Worm (Caenorhabditis elegans) whole organism, late embryonic: ENCODE measurements around the gene nhr-27.

ENCODE experiments used
- C38D4.7 ChIP-seq: fragments of 200-800 bp; sonication (Bioruptor generic); optimal IDR thresholded peaks from 2 replicates; lab custom pipeline; 2018; ENCODE audit warnings: mild to moderate bottlenecking, missing genetic modification characterization, moderate library complexity, missing compliant biosample characterization
- K09A11.1 ChIP-seq: sonication (generic microtip); optimal IDR thresholded peaks from 2 replicates; lab custom pipeline; 2017; ENCODE audit warnings: antibody characterized with exemption, mild to moderate bottlenecking, missing genetic modification characterization, missing compliant biosample characterization; ENCODE audit not compliant: insufficient read depth
- T23F11.4 ChIP-seq: fragments of 200-800 bp; sonication (Bioruptor generic); optimal IDR thresholded peaks from 2 replicates; lab custom pipeline; 2018; ENCODE audit warnings: mild to moderate bottlenecking, missing genetic modification characterization, missing compliant biosample characterization
- ahr-1 ChIP-seq: sonication (generic microtip); optimal IDR thresholded peaks from 2 replicates; lab custom pipeline; 2016; ENCODE audit warnings: missing genetic modification characterization, missing compliant biosample characterization
- ama-1 ChIP-seq: fragments of 150-350 bp; optimal IDR thresholded peaks from 2 replicates; lab custom pipeline; 2014
- ceh-14 ChIP-seq: sonication (generic microtip); optimal IDR thresholded peaks from 2 replicates; lab custom pipeline; 2016; ENCODE audit warnings: missing genotype, missing genetic modification characterization, missing compliant biosample characterization
- ceh-18 ChIP-seq: sonication (generic microtip); optimal IDR thresholded peaks from 2 replicates; lab custom pipeline; 2016; ENCODE audit warnings: missing genetic modification characterization, missing compliant biosample characterization
- ceh-19 ChIP-seq: fragments of 200-800 bp; sonication (Bioruptor generic); optimal IDR thresholded peaks from 2 replicates; lab custom pipeline; 2018; ENCODE audit warnings: mild to moderate bottlenecking, missing genetic modification characterization, missing compliant biosample characterization
- ceh-2 ChIP-seq: sonication (generic microtip); optimal IDR thresholded peaks from 2 replicates; lab custom pipeline; 2016; ENCODE audit warnings: missing genotype, missing genetic modification characterization, missing compliant biosample characterization
- ceh-30 ChIP-seq: fragments of 150-350 bp; optimal IDR thresholded peaks from 2 replicates; lab custom pipeline; 2014; ENCODE audit warnings: missing biosample characterization, missing genetic modification characterization
- ceh-31 ChIP-seq: sonication (generic microtip); optimal IDR thresholded peaks from 2 replicates; lab custom pipeline; 2016; ENCODE audit warnings: missing genetic modification characterization, missing compliant biosample characterization
- ceh-34 ChIP-seq: sonication (generic microtip); optimal IDR thresholded peaks from 2 replicates; lab custom pipeline; 2016; ENCODE audit warnings: mild to moderate bottlenecking, missing genetic modification characterization, missing compliant biosample characterization
- ceh-48 ChIP-seq: sonication (generic microtip); optimal IDR thresholded peaks from 2 replicates; lab custom pipeline; 2016; ENCODE audit warnings: missing genetic modification characterization, inconsistent platforms, missing compliant biosample characterization
- ceh-6 ChIP-seq: fragments of 200-800 bp; sonication (Bioruptor generic); optimal IDR thresholded peaks from 2 replicates; lab custom pipeline; 2018; ENCODE audit warnings: mild to moderate bottlenecking, missing genetic modification characterization, missing compliant biosample characterization
- ceh-9 ChIP-seq: sonication (generic microtip); optimal IDR thresholded peaks from 2 replicates; lab custom pipeline; 2016; ENCODE audit warnings: mild to moderate bottlenecking, missing genetic modification characterization, inconsistent platforms, missing compliant biosample characterization
- che-1 ChIP-seq: sonication (generic microtip); optimal IDR thresholded peaks from 2 replicates; lab custom pipeline; 2016; ENCODE audit warnings: mild to moderate bottlenecking, missing genetic modification characterization, missing compliant biosample characterization
- dve-1 ChIP-seq: sonication (generic microtip); optimal IDR thresholded peaks from 2 replicates; lab custom pipeline; 2017; ENCODE audit warnings: antibody characterized with exemption, mild to moderate bottlenecking, missing genetic modification characterization, missing compliant biosample characterization
- elt-2 ChIP-seq: sonication (generic microtip); optimal IDR thresholded peaks from 2 replicates; lab custom pipeline; 2016; ENCODE audit warnings: missing genetic modification reagents, missing genetic modification characterization, missing compliant biosample characterization
- elt-4 ChIP-seq: sonication (generic microtip); optimal IDR thresholded peaks from 2 replicates; lab custom pipeline; 2016; ENCODE audit warnings: missing genetic modification characterization, missing compliant biosample characterization
- eyg-1 ChIP-seq: sonication (generic microtip); optimal IDR thresholded peaks from 2 replicates; lab custom pipeline; 2016; ENCODE audit warnings: missing genotype, missing genetic modification characterization, missing compliant biosample characterization
- fkh-10 ChIP-seq: fragments of 150-350 bp; optimal IDR thresholded peaks from 2 replicates; lab custom pipeline; 2014; ENCODE audit warnings: missing biosample characterization, missing genetic modification reagents, missing genetic modification characterization
- gmeb-2 ChIP-seq: sonication (generic microtip); optimal IDR thresholded peaks from 2 replicates; lab custom pipeline; 2016; ENCODE audit warnings: missing genetic modification characterization, inconsistent platforms, missing compliant biosample characterization
- hlh-13 ChIP-seq: fragments of 200-800 bp; sonication (Bioruptor generic); optimal IDR thresholded peaks from 2 replicates; lab custom pipeline; 2018; ENCODE audit warnings: mild to moderate bottlenecking, missing genetic modification characterization, missing compliant biosample characterization
- hlh-15 ChIP-seq: sonication (generic microtip); optimal IDR thresholded peaks from 2 replicates; lab custom pipeline; 2016; ENCODE audit warnings: missing genetic modification characterization, missing compliant biosample characterization
- hlh-30 ChIP-seq: sonication (generic microtip); optimal IDR thresholded peaks from 2 replicates; lab custom pipeline; 2017; ENCODE audit warnings: antibody characterized with exemption, missing genetic modification characterization, missing compliant biosample characterization; ENCODE audit not compliant: insufficient read depth
- madf-2 ChIP-seq: sonication (generic microtip); optimal IDR thresholded peaks from 2 replicates; lab custom pipeline; 2017; ENCODE audit warnings: missing genetic modification characterization, missing compliant biosample characterization
- mec-3 ChIP-seq: sonication (generic microtip); optimal IDR thresholded peaks from 2 replicates; lab custom pipeline; 2016; ENCODE audit warnings: borderline replicate concordance, missing genetic modification characterization, missing compliant biosample characterization
- nhr-232 ChIP-seq: sonication (generic microtip); optimal IDR thresholded peaks from 2 replicates; lab custom pipeline; 2016; ENCODE audit warnings: missing genetic modification characterization, missing compliant biosample characterization
- odd-2 ChIP-seq: sonication (generic microtip); optimal IDR thresholded peaks from 2 replicates; lab custom pipeline; 2017; ENCODE audit warnings: antibody characterized with exemption, mild to moderate bottlenecking, missing genetic modification characterization, missing compliant biosample characterization
- pha-2 ChIP-seq: sonication (generic microtip); optimal IDR thresholded peaks from 2 replicates; lab custom pipeline; 2017; ENCODE audit warnings: mild to moderate bottlenecking, missing genetic modification characterization, missing compliant biosample characterization
- pha-4 ChIP-seq: fragments of 150-350 bp; optimal IDR thresholded peaks from 2 replicates; lab custom pipeline; 2018; ENCODE audit warnings: missing biosample characterization, missing genetic modification reagents, missing genetic modification characterization
- pqm-1 ChIP-seq: sonication (generic microtip); optimal IDR thresholded peaks from 2 replicates; lab custom pipeline; 2016; ENCODE audit warnings: missing genetic modification characterization, missing compliant biosample characterization
- pros-1 ChIP-seq: fragments of 150-350 bp; optimal IDR thresholded peaks from 2 replicates; lab custom pipeline; 2014; ENCODE audit warnings: missing biosample characterization, missing genetic modification reagents, missing genetic modification characterization
- ref-2 ChIP-seq: sonication (generic microtip); optimal IDR thresholded peaks from 2 replicates; lab custom pipeline; 2016; ENCODE audit warnings: missing genetic modification characterization, missing compliant biosample characterization
- rnt-1 ChIP-seq: sonication (generic microtip); optimal IDR thresholded peaks from 2 replicates; lab custom pipeline; 2016; ENCODE audit warnings: missing genetic modification characterization, missing compliant biosample characterization
- sox-2 ChIP-seq: fragments of 200-800 bp; sonication (Bioruptor generic); IDR thresholded peaks from 2 replicates; pipeline ENCODE4 v1.3.6; 2022; ENCODE audit warnings: missing genetic modification reagents, missing genetic modification characterization, missing compliant biosample characterization
- sox-4 ChIP-seq: sonication (generic microtip); optimal IDR thresholded peaks from 2 replicates; lab custom pipeline; 2017; ENCODE audit warnings: mild to moderate bottlenecking, missing genetic modification characterization, inconsistent platforms, missing compliant biosample characterization
- syd-9 ChIP-seq: sonication (generic microtip); optimal IDR thresholded peaks from 2 replicates; lab custom pipeline; 2016; ENCODE audit warnings: mild to moderate bottlenecking, missing genetic modification characterization, moderate library complexity, missing compliant biosample characterization
- tbx-7 ChIP-seq: sonication (generic microtip); optimal IDR thresholded peaks from 2 replicates; lab custom pipeline; 2016; ENCODE audit warnings: missing genotype, missing genetic modification characterization, missing compliant biosample characterization
- unc-55 ChIP-seq: sonication (generic microtip); optimal IDR thresholded peaks from 2 replicates; lab custom pipeline; 2017; ENCODE audit warnings: missing biosample characterization, missing genetic modification reagents, missing genetic modification characterization
- zip-5 ChIP-seq: sonication (generic microtip); optimal IDR thresholded peaks from 2 replicates; lab custom pipeline; 2016; ENCODE audit warnings: missing genetic modification characterization, missing compliant biosample characterization
- ztf-16 ChIP-seq: sonication (generic microtip); optimal IDR thresholded peaks from 2 replicates; lab custom pipeline; 2017; ENCODE audit warnings: missing genetic modification characterization, missing compliant biosample characterization

Gene nhr-27

ce11 chrX:12670385-12670784 is 137.7 kb downstream of the nhr-27 start (continued):
- TF ChIP-seq hlh-30 (tag; lab: Kevin White, UChicago), result peak; percentile 48
- TF ChIP-seq rnt-1 (tag; lab: Kevin White, UChicago), result peak; percentile 46
- TF ChIP-seq ref-2 (tag; lab: Kevin White, UChicago), result peak; percentile 7
- no peak for TF ChIP-seq madf-2 (tag; lab: Kevin White, UChicago)
- TF ChIP-seq che-1 (tag; lab: Kevin White, UChicago), result no peak
- no peak for TF ChIP-seq hlh-15
- TF ChIP-seq ceh-18, result peak; percentile 70
- TF ChIP-seq nhr-232 (tag; lab: Kevin White, UChicago), result peak; percentile 3
- peak; percentile 52 for TF ChIP-seq ceh-48
- TF ChIP-seq tbx-7, result no peak
- peak; percentile 92 for TF ChIP-seq unc-55 (GFP tag; lab: Kevin White, UChicago)
- TF ChIP-seq ceh-30, result peak; percentile 4
- peak; percentile 64 for TF ChIP-seq ceh-14
- no peak for TF ChIP-seq ceh-9 (tag; lab: Kevin White, UChicago)
- no peak for TF ChIP-seq gmeb-2 (tag; lab: Kevin White, UChicago)

ce11 chrX:12668941-12669501 is 139.1 kb downstream of the nhr-27 start:
- TF ChIP-seq tbx-7, result no peak
- no peak for TF ChIP-seq ref-2 (tag; lab: Kevin White, UChicago)
- TF ChIP-seq che-1 (tag; lab: Kevin White, UChicago), result no peak
- TF ChIP-seq sox-4 (tag; lab: Kevin White, UChicago), result no peak
- TF ChIP-seq pha-4, result no peak
- TF ChIP-seq pha-2, result no peak
- TF ChIP-seq dve-1 (tag; lab: Kevin White, UChicago), result no peak
- TF ChIP-seq madf-2 (tag; lab: Kevin White, UChicago), result no peak
- TF ChIP-seq ceh-6 (GFP tag; lab: Kevin White, UChicago), result no peak
- TF ChIP-seq pros-1 (tag; lab: Kevin White, UChicago), result no peak
- no peak for TF ChIP-seq ceh-31 (tag; lab: Kevin White, UChicago)

ce11 chrX:12667804-12668511 is 140.2 kb downstream of the nhr-27 start, which contains the start of gene nhr-17:
nhr-17 (minus strand) TSS chrX:12667854.
- TF ChIP-seq syd-9 (tag; lab: Kevin White, UChicago), result no peak
- TF ChIP-seq rnt-1 (tag; lab: Kevin White, UChicago), result no peak
- no peak for TF ChIP-seq ceh-9 (tag; lab: Kevin White, UChicago)
- no peak for TF ChIP-seq K09A11.1

ce11 chrX:12665799-12666198 is 142.3 kb downstream of the nhr-27 start:
- TF ChIP-seq ztf-16 (tag; lab: Kevin White, UChicago), result no peak
- no peak for TF ChIP-seq T23F11.4 (GFP tag; lab: Kevin White, UChicago)
- TF ChIP-seq mec-3 (tag; lab: Kevin White, UChicago), result no peak
- TF ChIP-seq ceh-34 (tag; lab: Kevin White, UChicago), result no peak
- TF ChIP-seq ceh-2 (tag; lab: Kevin White, UChicago), result no peak
- no peak for TF ChIP-seq dve-1 (tag; lab: Kevin White, UChicago)
- TF ChIP-seq ahr-1 (tag; lab: Kevin White, UChicago), result no peak
- no peak for TF ChIP-seq sox-4 (tag; lab: Kevin White, UChicago)
- no peak for TF ChIP-seq C38D4.7
- TF ChIP-seq pha-4, result no peak
- no peak for TF ChIP-seq eyg-1
- no peak for TF ChIP-seq gmeb-2 (tag; lab: Kevin White, UChicago)

- TF ChIP-seq elt-4 (tag; lab: Kevin White, UChicago) (no peak), zip-5 (peak; percentile 79), gmeb-2 (tag; lab: Kevin White, UChicago) (peak; percentile 93), ceh-14 (peak; percentile 93), sox-4 (tag; lab: Kevin White, UChicago) (peak; percentile 92), ceh-18 (peak; percentile 84), rnt-1 (tag; lab: Kevin White, UChicago) (peak; percentile 86), ama-1 (lab: Kevin White, UChicago) (no peak), odd-2 (peak; percentile 63), ceh-19 (GFP tag; lab: Kevin White, UChicago) (peak; percentile 93), hlh-13 (GFP tag; lab: Kevin White, UChicago) (peak; percentile 85), fkh-10 (GFP tag; lab: Kevin White, UChicago) (peak; percentile 69), sox-2 (GFP tag; lab: Robert Waterston, UW) (peak; percentile 91), pqm-1 (peak; percentile 74), ref-2 (tag; lab: Kevin White, UChicago) (peak; percentile 96), elt-2 (tag; lab: Kevin White, UChicago) (peak; percentile 92), ztf-16 (tag; lab: Kevin White, UChicago) (peak; percentile 91)
Observed at ce11 chrX:12664987-12665451, 143.1 kb downstream of the nhr-27 start.
